Worm (Caenorhabditis elegans) whole organism, late embryonic: ENCODE results near the gene C45G9.14.
A peak's percentile ranks its signal among the peaks of the same experiment; 100 is the strongest.

Experiments
- C08G9.2 ChIP-seq: sonication (generic microtip); optimal IDR thresholded peaks from 2 replicates; lab custom pipeline; 2016; ENCODE audit warnings: mild to moderate bottlenecking, missing genetic modification characterization, moderate library complexity, missing compliant biosample characterization
- F13H6.1 ChIP-seq: sonication (generic microtip); optimal IDR thresholded peaks from 2 replicates; lab custom pipeline; 2016; ENCODE audit warnings: missing genetic modification characterization, missing compliant biosample characterization
- K02D7.2 ChIP-seq: sonication (generic microtip); optimal IDR thresholded peaks from 2 replicates; lab custom pipeline; 2017; ENCODE audit warnings: mild to moderate bottlenecking, missing genetic modification characterization, missing compliant biosample characterization
- T23F11.4 ChIP-seq: fragments of 200-800 bp; sonication (Bioruptor generic); optimal IDR thresholded peaks from 2 replicates; lab custom pipeline; 2018; ENCODE audit warnings: mild to moderate bottlenecking, missing genetic modification characterization, missing compliant biosample characterization
- Y22D7AL.16 ChIP-seq: sonication (generic microtip); optimal IDR thresholded peaks from 2 replicates; lab custom pipeline; 2016; ENCODE audit warnings: missing genetic modification characterization, missing compliant biosample characterization
- ahr-1 ChIP-seq: sonication (generic microtip); optimal IDR thresholded peaks from 2 replicates; lab custom pipeline; 2016; ENCODE audit warnings: missing genetic modification characterization, missing compliant biosample characterization
- ama-1 ChIP-seq: fragments of 150-350 bp; optimal IDR thresholded peaks from 2 replicates; lab custom pipeline; 2014
- ceh-14 ChIP-seq: sonication (generic microtip); optimal IDR thresholded peaks from 2 replicates; lab custom pipeline; 2016; ENCODE audit warnings: missing genotype, missing genetic modification characterization, missing compliant biosample characterization
- ceh-22 ChIP-seq: sonication (generic microtip); optimal IDR thresholded peaks from 2 replicates; lab custom pipeline; 2017; ENCODE audit warnings: missing biosample characterization, missing genetic modification characterization
- ceh-31 ChIP-seq: sonication (generic microtip); optimal IDR thresholded peaks from 2 replicates; lab custom pipeline; 2016; ENCODE audit warnings: missing genetic modification characterization, missing compliant biosample characterization
- ceh-48 ChIP-seq: sonication (generic microtip); optimal IDR thresholded peaks from 2 replicates; lab custom pipeline; 2016; ENCODE audit warnings: missing genetic modification characterization, inconsistent platforms, missing compliant biosample characterization
- ceh-6 ChIP-seq: fragments of 200-800 bp; sonication (Bioruptor generic); optimal IDR thresholded peaks from 2 replicates; lab custom pipeline; 2018; ENCODE audit warnings: mild to moderate bottlenecking, missing genetic modification characterization, missing compliant biosample characterization
- che-1 ChIP-seq: sonication (generic microtip); optimal IDR thresholded peaks from 2 replicates; lab custom pipeline; 2016; ENCODE audit warnings: mild to moderate bottlenecking, missing genetic modification characterization, missing compliant biosample characterization
- dmd-4 ChIP-seq: sonication (generic microtip); optimal IDR thresholded peaks from 2 replicates; lab custom pipeline; 2016; ENCODE audit warnings: borderline replicate concordance, missing genetic modification characterization, missing compliant biosample characterization
- dve-1 ChIP-seq: sonication (generic microtip); optimal IDR thresholded peaks from 2 replicates; lab custom pipeline; 2017; ENCODE audit warnings: antibody characterized with exemption, mild to moderate bottlenecking, missing genetic modification characterization, missing compliant biosample characterization
- elt-2 ChIP-seq: sonication (generic microtip); optimal IDR thresholded peaks from 2 replicates; lab custom pipeline; 2016; ENCODE audit warnings: missing genetic modification reagents, missing genetic modification characterization, missing compliant biosample characterization
- eyg-1 ChIP-seq: sonication (generic microtip); optimal IDR thresholded peaks from 2 replicates; lab custom pipeline; 2016; ENCODE audit warnings: missing genotype, missing genetic modification characterization, missing compliant biosample characterization
- fkh-10 ChIP-seq: fragments of 150-350 bp; optimal IDR thresholded peaks from 2 replicates; lab custom pipeline; 2014; ENCODE audit warnings: missing biosample characterization, missing genetic modification reagents, missing genetic modification characterization
- fkh-6 ChIP-seq: sonication (generic microtip); optimal IDR thresholded peaks from 2 replicates; lab custom pipeline; 2016; ENCODE audit warnings: missing genetic modification characterization, missing compliant biosample characterization
- hlh-8 ChIP-seq: sonication (generic microtip); optimal IDR thresholded peaks from 2 replicates; lab custom pipeline; 2016; ENCODE audit warnings: missing genotype, missing genetic modification characterization, missing compliant biosample characterization
- lim-6 ChIP-seq: sonication (generic microtip); optimal IDR thresholded peaks from 2 replicates; lab custom pipeline; 2016; ENCODE audit warnings: missing genetic modification characterization, missing compliant biosample characterization
- madf-2 ChIP-seq: sonication (generic microtip); optimal IDR thresholded peaks from 2 replicates; lab custom pipeline; 2017; ENCODE audit warnings: missing genetic modification characterization, missing compliant biosample characterization
- mec-3 ChIP-seq: sonication (generic microtip); optimal IDR thresholded peaks from 2 replicates; lab custom pipeline; 2016; ENCODE audit warnings: borderline replicate concordance, missing genetic modification characterization, missing compliant biosample characterization
- nfya-1 ChIP-seq: sonication (generic microtip); optimal IDR thresholded peaks from 2 replicates; lab custom pipeline; 2017; ENCODE audit warnings: missing genetic modification characterization, mild to moderate bottlenecking, missing compliant biosample characterization, antibody characterized with exemption, moderate library complexity
- nhr-11 ChIP-seq: fragments of 150-350 bp; optimal IDR thresholded peaks from 2 replicates; lab custom pipeline; 2014; ENCODE audit warnings: missing biosample characterization, missing genetic modification characterization
- nhr-232 ChIP-seq: sonication (generic microtip); optimal IDR thresholded peaks from 2 replicates; lab custom pipeline; 2016; ENCODE audit warnings: missing genetic modification characterization, missing compliant biosample characterization
- odd-2 ChIP-seq: sonication (generic microtip); optimal IDR thresholded peaks from 2 replicates; lab custom pipeline; 2017; ENCODE audit warnings: antibody characterized with exemption, mild to moderate bottlenecking, missing genetic modification characterization, missing compliant biosample characterization
- pag-3 ChIP-seq: sonication (generic microtip); optimal IDR thresholded peaks from 2 replicates; lab custom pipeline; 2016; ENCODE audit warnings: missing compliant biosample characterization, missing genetic modification characterization, borderline replicate concordance
- pax-1 ChIP-seq: fragments of 150-350 bp; optimal IDR thresholded peaks from 2 replicates; lab custom pipeline; 2014; ENCODE audit warnings: missing biosample characterization, missing genetic modification characterization
- pha-2 ChIP-seq: sonication (generic microtip); optimal IDR thresholded peaks from 2 replicates; lab custom pipeline; 2017; ENCODE audit warnings: mild to moderate bottlenecking, missing genetic modification characterization, missing compliant biosample characterization
- pros-1 ChIP-seq: fragments of 150-350 bp; optimal IDR thresholded peaks from 2 replicates; lab custom pipeline; 2014; ENCODE audit warnings: missing biosample characterization, missing genetic modification reagents, missing genetic modification characterization
- ref-2 ChIP-seq: sonication (generic microtip); optimal IDR thresholded peaks from 2 replicates; lab custom pipeline; 2016; ENCODE audit warnings: missing genetic modification characterization, missing compliant biosample characterization
- rnt-1 ChIP-seq: sonication (generic microtip); optimal IDR thresholded peaks from 2 replicates; lab custom pipeline; 2016; ENCODE audit warnings: missing genetic modification characterization, missing compliant biosample characterization
- sox-4 ChIP-seq: sonication (generic microtip); optimal IDR thresholded peaks from 2 replicates; lab custom pipeline; 2017; ENCODE audit warnings: mild to moderate bottlenecking, missing genetic modification characterization, inconsistent platforms, missing compliant biosample characterization
- syd-9 ChIP-seq: sonication (generic microtip); optimal IDR thresholded peaks from 2 replicates; lab custom pipeline; 2016; ENCODE audit warnings: mild to moderate bottlenecking, missing genetic modification characterization, moderate library complexity, missing compliant biosample characterization
- ttx-3 ChIP-seq: sonication (generic microtip); optimal IDR thresholded peaks from 2 replicates; lab custom pipeline; 2016; ENCODE audit warnings: missing genetic modification reagents, missing genetic modification characterization, missing compliant biosample characterization
- unc-3 ChIP-seq, 2 experiments: fragments of 200-800 bp in 1 of 2; sonication (Bioruptor generic) in 1 of 2; sonication (generic microtip) in 1 of 2; conservative IDR thresholded peaks in 1 of 2; optimal IDR thresholded peaks in 1 of 2; 2 replicates each; pipeline versions ENCODE4 v1.3.6 to Lab custom; 2016 to 2022; ENCODE audit warnings: missing compliant biosample characterization in 2 of 2, missing genetic modification characterization in 2 of 2, missing genetic modification reagents in 1 of 2
- unc-42 ChIP-seq: sonication (generic microtip); optimal IDR thresholded peaks from 2 replicates; lab custom pipeline; 2016; ENCODE audit warnings: missing genotype, missing genetic modification characterization, missing compliant biosample characterization
- unc-55 ChIP-seq: sonication (generic microtip); optimal IDR thresholded peaks from 2 replicates; lab custom pipeline; 2017; ENCODE audit warnings: missing biosample characterization, missing genetic modification reagents, missing genetic modification characterization
- zip-5 ChIP-seq: sonication (generic microtip); optimal IDR thresholded peaks from 2 replicates; lab custom pipeline; 2016; ENCODE audit warnings: missing genetic modification characterization, missing compliant biosample characterization
- ztf-16 ChIP-seq: sonication (generic microtip); optimal IDR thresholded peaks from 2 replicates; lab custom pipeline; 2017; ENCODE audit warnings: missing genetic modification characterization, missing compliant biosample characterization

The C45G9.14 gene

ce11 chrIII:5068675-5069233 lies 23.9 kb downstream of the C45G9.14 start, which contains the start of the genes C45G9.11 and C45G9.2 (continued):
- TF ChIP-seq fkh-6 (tag; lab: Kevin White, UChicago) = no peak
- TF ChIP-seq syd-9 = peak; percentile 44
- peak; percentile 8 for TF ChIP-seq ztf-16 (tag; lab: Kevin White, UChicago)
- no peak for TF ChIP-seq madf-2 (tag; lab: Kevin White, UChicago)
- TF ChIP-seq elt-2 (tag; lab: Kevin White, UChicago) = peak; percentile 41
- peak; percentile 59 for TF ChIP-seq ceh-14 (tag; lab: Kevin White, UChicago)
- TF ChIP-seq zip-5 (tag; lab: Kevin White, UChicago) = peak; percentile 81
- no peak for TF ChIP-seq nfya-1 (tag; lab: Kevin White, UChicago)
- no peak for TF ChIP-seq fkh-10 (GFP tag; lab: Kevin White, UChicago)
- no peak for TF ChIP-seq ama-1
- no peak for TF ChIP-seq K02D7.2
- peak; percentile 21 for TF ChIP-seq pax-1 (tag; lab: Kevin White, UChicago)
- TF ChIP-seq ceh-22 (tag; lab: Kevin White, UChicago) = no peak
- no peak for TF ChIP-seq pag-3
- peak; percentile 89 for TF ChIP-seq hlh-8 (tag; lab: Kevin White, UChicago)
- TF ChIP-seq unc-55 (GFP tag; lab: Kevin White, UChicago) = no peak
- peak; percentile 96 for TF ChIP-seq C08G9.2 (tag; lab: Kevin White, UChicago)
- no peak for TF ChIP-seq che-1 (tag; lab: Kevin White, UChicago)
- TF ChIP-seq dmd-4 (tag; lab: Kevin White, UChicago) = no peak
- TF ChIP-seq dve-1 (tag; lab: Kevin White, UChicago) = no peak
- TF ChIP-seq lim-6 (tag; lab: Kevin White, UChicago) = peak; percentile 70
- TF ChIP-seq ahr-1 (tag; lab: Kevin White, UChicago) = peak; percentile 60
- TF ChIP-seq Y22D7AL.16 (tag; lab: Kevin White, UChicago) = no peak
- no peak for TF ChIP-seq odd-2
- no peak for TF ChIP-seq nhr-11
- TF ChIP-seq sox-4 (tag; lab: Kevin White, UChicago) = no peak
- no peak for TF ChIP-seq ceh-6 (GFP tag; lab: Kevin White, UChicago)
- TF ChIP-seq pha-2 (tag; lab: Kevin White, UChicago) = no peak
- TF ChIP-seq nhr-232 (tag; lab: Kevin White, UChicago) = no peak
- peak; percentile 74 for TF ChIP-seq unc-42
- TF ChIP-seq ceh-31 (tag; lab: Kevin White, UChicago) = peak; percentile 96
- TF ChIP-seq T23F11.4 = no peak
- peak; percentile 81 for TF ChIP-seq ref-2 (tag; lab: Kevin White, UChicago)
- peak; percentile 68 for TF ChIP-seq mec-3 (tag; lab: Kevin White, UChicago)
- TF ChIP-seq, all 69 proteins: peak for 24

ce11 chrIII:5071509-5071908 lies 26.7 kb downstream of the C45G9.14 start, which contains the start of gene C45G9.12:
Gene C45G9.12, minus strand, starts transcription at chrIII:5071609.
- no peak for TF ChIP-seq pros-1 (tag; lab: Kevin White, UChicago)
- TF ChIP-seq ttx-3 (tag; lab: Kevin White, UChicago) = no peak
- no peak for TF ChIP-seq F13H6.1
- TF ChIP-seq ahr-1 (tag; lab: Kevin White, UChicago) = no peak
- TF ChIP-seq nhr-11 = no peak
- no peak for TF ChIP-seq odd-2
- no peak for TF ChIP-seq eyg-1 (tag; lab: Kevin White, UChicago)
- TF ChIP-seq unc-55 (GFP tag; lab: Kevin White, UChicago) = no peak
- no peak for TF ChIP-seq ref-2 (tag; lab: Kevin White, UChicago)
- TF ChIP-seq ceh-22 (tag; lab: Kevin White, UChicago) = no peak
- TF ChIP-seq ceh-48 (tag; lab: Kevin White, UChicago) = no peak
- no peak for TF ChIP-seq fkh-10 (GFP tag; lab: Kevin White, UChicago)
- no peak for TF ChIP-seq ceh-14 (tag; lab: Kevin White, UChicago)
- TF ChIP-seq rnt-1 (tag; lab: Kevin White, UChicago) = no peak
- no peak for TF ChIP-seq unc-3 (GFP tag; conservative IDR thresholded peaks at IDR 0.05; lab: Robert Waterston, UW)
- no peak for TF ChIP-seq unc-3 (tag; optimal IDR thresholded peaks at IDR 0.05; lab: Kevin White, UChicago)
